Fruit fly (Drosophila melanogaster): ENCODE data around the gene CG12541.

dm6 chrX:7007693-7008092 is 58.2 kb downstream of the CG12541 start:
- no peak for TF ChIP-seq CG10209 (GFP tag; optimal IDR thresholded peaks at IDR 0.05)
- no peak for TF ChIP-seq unc-4 (GFP tag; IDR thresholded peaks at IDR 0.05; ENCODE audit: partially characterized antibody)
- TF ChIP-seq en (GFP tag; optimal IDR thresholded peaks at IDR 0.05): no peak
- no peak for TF ChIP-seq bcd (GFP tag; optimal IDR thresholded peaks at IDR 0.05)
- no peak for TF ChIP-seq CG17186 (GFP tag; optimal IDR thresholded peaks at IDR 0.05)
- TF ChIP-seq Dbx (GFP tag; IDR thresholded peaks at IDR 0.05): no peak
- TF ChIP-seq scrt (GFP tag; optimal IDR thresholded peaks at IDR 0.05): no peak
- no peak for TF ChIP-seq TFAM (GFP tag; optimal IDR thresholded peaks at IDR 0.05)
- TF ChIP-seq Atf6 (GFP tag; IDR thresholded peaks at IDR 0.05): no peak
- no peak for TF ChIP-seq CG17802 (tag; optimal IDR thresholded peaks at IDR 0.05)

Measured in whole organism, embryonic.